Fruit fly (Drosophila melanogaster) whole organism, embryonic: ENCODE data around the gene Polr2I.
A peak's percentile ranks its signal among the peaks of the same experiment; 100 is the strongest.

Experiments used
- Blimp-1 ChIP-seq: fragments of 200-800 bp; sonication (Bioruptor generic); optimal IDR thresholded peaks from 3 replicates; lab custom pipeline; 2018; ENCODE audit warnings: missing biosample characterization, missing genetic modification characterization, mild to moderate bottlenecking, moderate library complexity, missing genetic modification reagents
- BtbVII ChIP-seq: fragments of 200-800 bp; sonication (Bioruptor generic); optimal IDR thresholded peaks from 3 replicates; lab custom pipeline; 2017; ENCODE audit warnings: missing biosample characterization, mild to moderate bottlenecking, missing genetic modification characterization
- CG10431 ChIP-seq: fragments of 200-800 bp; sonication (Bioruptor generic); optimal IDR thresholded peaks from 3 replicates; lab custom pipeline; 2018; ENCODE audit warnings: missing biosample characterization, mild to moderate bottlenecking, missing genetic modification characterization
- CG13287 ChIP-seq: fragments of 200-800 bp; sonication (Bioruptor generic); IDR thresholded peaks from 2 replicates; pipeline ENCODE4 v1.3.6; 2022; ENCODE audit warnings: missing biosample characterization, missing genetic modification characterization; ENCODE audit not compliant: partially characterized antibody
- CG14050 ChIP-seq: fragments of 200-800 bp; sonication (Bioruptor generic); IDR thresholded peaks from 3 replicates; pipeline ENCODE4 v1.3.6; 2022; ENCODE audit warnings: missing biosample characterization, missing genetic modification characterization
- CG1602 ChIP-seq: fragments of 200-800 bp; sonication (Bioruptor generic); optimal IDR thresholded peaks from 3 replicates; lab custom pipeline; 2016; ENCODE audit warnings: missing biosample characterization, missing genetic modification characterization
- CG17359 ChIP-seq: fragments of 200-800 bp; sonication (Bioruptor generic); optimal IDR thresholded peaks from 3 replicates; lab custom pipeline; 2018; ENCODE audit warnings: missing biosample characterization, mild to moderate bottlenecking, missing genetic modification characterization, moderate library complexity
- CG18011 ChIP-seq: fragments of 200-800 bp; sonication (Bioruptor generic); optimal IDR thresholded peaks from 2 replicates; lab custom pipeline; 2017; ENCODE audit warnings: missing biosample characterization, missing genetic modification characterization, mild to moderate bottlenecking, moderate library complexity, missing genotype
- CG18619 ChIP-seq: fragments of 200-800 bp; sonication (Bioruptor generic); optimal IDR thresholded peaks from 3 replicates; lab custom pipeline; 2017; ENCODE audit warnings: missing biosample characterization, mild to moderate bottlenecking, missing genetic modification characterization
- CG30020 ChIP-seq: fragments of 200-800 bp; optimal IDR thresholded peaks from 2 replicates; lab custom pipeline; 2019; ENCODE audit warnings: missing biosample characterization, mild to moderate bottlenecking, missing genetic modification characterization, moderate library complexity
- CG5245 ChIP-seq: fragments of 200-800 bp; sonication (Bioruptor generic); optimal IDR thresholded peaks from 3 replicates; lab custom pipeline; 2016; ENCODE audit warnings: missing biosample characterization, missing genetic modification characterization
- CG6254 ChIP-seq: fragments of 200-800 bp; sonication (Bioruptor generic); optimal IDR thresholded peaks from 3 replicates; lab custom pipeline; 2017; ENCODE audit warnings: mild to moderate bottlenecking, missing biosample characterization, missing genetic modification reagents, missing genetic modification characterization
- CG6813 ChIP-seq: fragments of 200-800 bp; sonication (Bioruptor generic); optimal IDR thresholded peaks from 2 replicates; lab custom pipeline; 2017; ENCODE audit warnings: missing biosample characterization, missing genetic modification characterization, mild to moderate bottlenecking, moderate library complexity, missing genetic modification reagents
- CG7786 ChIP-seq: fragments of 200-800 bp; sonication (Bioruptor generic); optimal IDR thresholded peaks from 2 replicates; lab custom pipeline; 2016; ENCODE audit warnings: missing biosample characterization, missing genetic modification characterization
- CG7963 ChIP-seq: fragments of 200-800 bp; sonication (Bioruptor generic); IDR thresholded peaks from 3 replicates; pipeline ENCODE4 v1.3.6; 2022; ENCODE audit warnings: missing biosample characterization, missing genetic modification characterization; ENCODE audit not compliant: partially characterized antibody
- CG8281 ChIP-seq: fragments of 200-800 bp; sonication (Bioruptor generic); optimal IDR thresholded peaks from 2 replicates; lab custom pipeline; 2018; ENCODE audit warnings: missing biosample characterization, mild to moderate bottlenecking, missing genetic modification characterization, moderate library complexity
- CG8359 ChIP-seq: fragments of 200-800 bp; sonication (Bioruptor generic); optimal IDR thresholded peaks from 2 replicates; lab custom pipeline; 2017; ENCODE audit warnings: missing biosample characterization, mild to moderate bottlenecking, missing genetic modification characterization, borderline replicate concordance
- Doc3 ChIP-seq: fragments of 200-800 bp; sonication (Bioruptor generic); IDR thresholded peaks from 3 replicates; pipeline ENCODE4 v1.3.6; 2022; ENCODE audit warnings: missing biosample characterization, missing genetic modification characterization; ENCODE audit not compliant: partially characterized antibody
- Fer1 ChIP-seq: fragments of 200-800 bp; sonication (Bioruptor generic); optimal IDR thresholded peaks from 2 replicates; lab custom pipeline; 2017; ENCODE audit warnings: missing biosample characterization, mild to moderate bottlenecking, missing genetic modification characterization
- Gug ChIP-seq: fragments of 200-800 bp; sonication (Bioruptor generic); IDR thresholded peaks from 4 replicates; pipeline ENCODE4 v1.3.6; 2022; ENCODE audit warnings: missing biosample characterization, missing genetic modification characterization
- Lim3 ChIP-seq: fragments of 200-800 bp; sonication (Bioruptor generic); IDR thresholded peaks from 2 replicates; pipeline ENCODE4 v1.3.6; 2022; ENCODE audit warnings: missing biosample characterization, missing genetic modification characterization
- Lpt ChIP-seq: fragments of >200 bp; optimal IDR thresholded peaks from 2 replicates; lab custom pipeline; 2018; ENCODE audit warnings: missing biosample characterization, missing genetic modification characterization
- Med ChIP-seq: fragments of 200-800 bp; sonication (Bioruptor generic); peaks from one replicate; lab custom pipeline; 2016; ENCODE audit warnings: missing biosample characterization, missing genetic modification characterization, mild to moderate bottlenecking, inconsistent platforms, moderate library complexity
- Meics ChIP-seq: fragments of 200-800 bp; sonication (Bioruptor generic); optimal IDR thresholded peaks from 2 replicates; lab custom pipeline; 2017; ENCODE audit warnings: missing biosample characterization, mild to moderate bottlenecking, missing genetic modification characterization
- Mes4 ChIP-seq: fragments of 200-800 bp; sonication (Bioruptor generic); optimal IDR thresholded peaks from 2 replicates; lab custom pipeline; 2016; ENCODE audit warnings: missing biosample characterization, missing genetic modification characterization
- Optix ChIP-seq: fragments of 200-800 bp; sonication (Bioruptor generic); IDR thresholded peaks from 3 replicates; pipeline ENCODE4 v1.3.6; 2022; ENCODE audit warnings: missing biosample characterization, missing genetic modification characterization
- Ptx1 ChIP-seq: fragments of 200-800 bp; sonication (Bioruptor generic); IDR thresholded peaks from 2 replicates; pipeline ENCODE4 v1.3.6; 2022; ENCODE audit warnings: missing biosample characterization, missing genetic modification characterization
- Vsx1 ChIP-seq: fragments of 200-800 bp; sonication (Bioruptor generic); optimal IDR thresholded peaks from 2 replicates; lab custom pipeline; 2017; ENCODE audit warnings: missing biosample characterization, mild to moderate bottlenecking, missing genetic modification characterization, missing genetic modification reagents
- amos ChIP-seq: fragments of 200-800 bp; sonication (Bioruptor generic); IDR thresholded peaks from 2 replicates; pipeline ENCODE4 v1.3.6; 2022; ENCODE audit warnings: missing biosample characterization, missing genetic modification characterization; ENCODE audit not compliant: partially characterized antibody
- bcd ChIP-seq: fragments of 200-800 bp; sonication (Bioruptor generic); optimal IDR thresholded peaks from 2 replicates; lab custom pipeline; 2017; ENCODE audit warnings: missing biosample characterization, mild to moderate bottlenecking, missing genetic modification characterization
- croc ChIP-seq: fragments of 200-800 bp; sonication (Bioruptor generic); conservative IDR thresholded peaks from 3 replicates; pipeline ENCODE4 v1.3.6; 2022; ENCODE audit warnings: missing biosample characterization, missing genetic modification characterization
- dysf ChIP-seq: fragments of 200-800 bp; sonication (Bioruptor generic); IDR thresholded peaks from 3 replicates; pipeline ENCODE4 v1.3.6; 2022; ENCODE audit warnings: missing biosample characterization, missing genetic modification characterization
- esg ChIP-seq: fragments of 200-800 bp; sonication (Bioruptor generic); conservative IDR thresholded peaks from 2 replicates; pipeline ENCODE4 v1.3.6; 2022; ENCODE audit warnings: missing biosample characterization, missing genetic modification characterization
- ewg ChIP-seq: fragments of 200-800 bp; sonication (Bioruptor generic); optimal IDR thresholded peaks from 3 replicates; lab custom pipeline; 2017; ENCODE audit warnings: mild to moderate bottlenecking, missing biosample characterization, missing genetic modification reagents, missing genetic modification characterization
- gcm2 ChIP-seq: fragments of 200-800 bp; sonication (Bioruptor generic); optimal IDR thresholded peaks from 2 replicates; lab custom pipeline; 2016; ENCODE audit warnings: missing biosample characterization, missing genetic modification characterization
- lola ChIP-seq, 3 experiments: fragments of >200 bp in 2 of 3; fragments of 200-800 bp in 1 of 3; sonication (Bioruptor generic) in 1 of 3; optimal IDR thresholded peaks; 2 replicates each; lab custom pipeline; 2017 to 2019; ENCODE audit warnings: missing biosample characterization in 3 of 3, missing genetic modification characterization in 3 of 3, mild to moderate bottlenecking in 1 of 3, moderate library complexity in 1 of 3
- maf-S ChIP-seq: fragments of 200-800 bp; sonication (Bioruptor generic); optimal IDR thresholded peaks from 2 replicates; lab custom pipeline; 2016; ENCODE audit warnings: missing biosample characterization, missing genetic modification characterization
- onecut ChIP-seq: fragments of 200-800 bp; sonication (Bioruptor generic); IDR thresholded peaks from 2 replicates; pipeline ENCODE4 v1.3.6; 2022; ENCODE audit warnings: missing biosample characterization, missing genetic modification characterization
- phol ChIP-seq: fragments of 200-800 bp; sonication (Bioruptor generic); optimal IDR thresholded peaks from 3 replicates; lab custom pipeline; 2018; ENCODE audit warnings: missing biosample characterization, mild to moderate bottlenecking, missing genetic modification characterization, moderate library complexity
- pros ChIP-seq: fragments of 200-800 bp; sonication (Bioruptor generic); optimal IDR thresholded peaks from 3 replicates; lab custom pipeline; 2019; ENCODE audit warnings: missing biosample characterization, mild to moderate bottlenecking, missing genetic modification characterization, moderate library complexity
- sc ChIP-seq, 3 experiments: fragments of >200 bp in 2 of 3; fragments of 200-800 bp in 1 of 3; sonication (Bioruptor generic) in 1 of 3; optimal IDR thresholded peaks; 2 replicates in 2 of 3; 3 replicates in 1 of 3; lab custom pipeline; 2017; ENCODE audit warnings: mild to moderate bottlenecking in 1 of 3, missing biosample characterization in 1 of 3, missing genetic modification characterization in 1 of 3, missing genetic modification reagents in 1 of 3
- shn ChIP-seq: fragments of 200-800 bp; sonication (Bioruptor generic); optimal IDR thresholded peaks from 3 replicates; lab custom pipeline; 2016; ENCODE audit warnings: missing biosample characterization, missing genetic modification characterization
- slp2 ChIP-seq: fragments of 200-800 bp; sonication (Bioruptor generic); optimal IDR thresholded peaks from 2 replicates; lab custom pipeline; 2016; ENCODE audit warnings: missing biosample characterization, missing genetic modification characterization
- ssp ChIP-seq: fragments of 200-800 bp; sonication (Bioruptor generic); IDR thresholded peaks from 2 replicates; pipeline ENCODE4 v1.3.6; 2022; ENCODE audit warnings: missing biosample characterization, missing genetic modification characterization
- stc ChIP-seq: fragments of 200-800 bp; sonication (Bioruptor generic); IDR thresholded peaks from 2 replicates; pipeline ENCODE4 v1.3.6; 2022; ENCODE audit warnings: missing biosample characterization, missing genetic modification characterization
- tna ChIP-seq: fragments of 200-800 bp; sonication (Bioruptor generic); IDR thresholded peaks from 2 replicates; pipeline ENCODE4 v1.3.6; 2022; ENCODE audit warnings: missing biosample characterization, missing genetic modification characterization; ENCODE audit not compliant: partially characterized antibody
- trem ChIP-seq: fragments of 200-800 bp; optimal IDR thresholded peaks from 3 replicates; lab custom pipeline; 2019; ENCODE audit warnings: missing biosample characterization, mild to moderate bottlenecking, missing genetic modification characterization, moderate library complexity

Gene Polr2I

dm6 chr3R:14327472-14328104 lies 18.7 kb downstream of the Polr2I start, which contains the start of gene spn-B (continued):
- TF ChIP-seq trem (tag; lab: Kevin White, UChicago) (peak; percentile 65), stc (peak; percentile 70), Optix (no peak), sc (optimal IDR thresholded peaks at IDR 0.05; lab: Kevin White, UChicago) (no peak), sc (GFP tag; optimal IDR thresholded peaks at IDR 0.05; lab: Kevin White, UChicago) (peak; percentile 68), Doc3 (0 out of 3 replicates have a peak, but pooled peaks have one; percentile 37), CG1602 (GFP tag; lab: Kevin White, UChicago) (peak; percentile 54), Ptx1 (GFP tag; lab: Robert Waterston, UW) (peak; percentile 75), bcd (peak; percentile 75), CG6254 (GFP tag; lab: Kevin White, UChicago) (peak; percentile 66), CG14050 (GFP tag; lab: Robert Waterston, UW) (no peak; the same call in 2 of the 3 replicates), Mes4 (peak; percentile 2), CG30020 (tag; lab: Kevin White, UChicago) (peak; percentile 10), Vsx1 (GFP tag; lab: Kevin White, UChicago) (peak; percentile 92), CG6813 (GFP tag; lab: Kevin White, UChicago) (peak; percentile 75), esg (peak; percentile 69), CG17359 (peak; percentile 80), CG7963 (GFP tag; lab: Robert Waterston, UW) (no peak), Lim3 (no peak; the same call in 1 of the 2 replicates), BtbVII (peak; percentile 78), CG7786 (GFP tag; lab: Kevin White, UChicago) (peak; percentile 39), CG8281 (peak; percentile 50), Med (peak; percentile 95), Lpt (no peak), Blimp-1 (GFP tag; lab: Kevin White, UChicago) (peak; percentile 78), Fer1 (GFP tag; lab: Kevin White, UChicago) (peak; percentile 84), CG5245 (GFP tag; lab: Kevin White, UChicago) (peak; percentile 25), CG13287 (peak; percentile 18), gcm2 (GFP tag; lab: Kevin White, UChicago) (peak; percentile 43), pros (GFP tag; lab: Kevin White, UChicago) (peak; percentile 51), Meics (GFP tag; lab: Kevin White, UChicago) (peak; percentile 81), CG10431 (GFP tag; lab: Kevin White, UChicago) (peak; percentile 63), lola (GFP tag; optimal IDR thresholded peaks at IDR 0.05; lab: Kevin White, UChicago) (peak in 1 of 3 experiments; percentile 77), CG18619 (peak; percentile 57), onecut (GFP tag; lab: Robert Waterston, UW) (peak; percentile 53), slp2 (GFP tag; lab: Kevin White, UChicago) (peak; percentile 11), croc (peak; percentile 50), tna (GFP tag; lab: Robert Waterston, UW) (no peak), Gug (GFP tag; lab: Robert Waterston, UW) (peak; percentile 40; the same call in 2 of the 4 replicates), amos (GFP tag; lab: Robert Waterston, UW) (peak; percentile 41; the same call in 1 of the 2 replicates), dysf (peak; percentile 78), CG18011 (peak; percentile 43), shn (GFP tag; lab: Kevin White, UChicago) (peak; percentile 39), ewg (peak; percentile 52), phol (tag; lab: Kevin White, UChicago) (peak; percentile 81), CG8359 (GFP tag; lab: Kevin White, UChicago) (peak; percentile 43), ssp (GFP tag; lab: Robert Waterston, UW) (peak; percentile 28; the same call in 1 of the 2 replicates), maf-S (GFP tag; lab: Kevin White, UChicago) (peak; percentile 31)
